Worm (Caenorhabditis elegans): Measurements from ENCODE around the gene tofu-7.

The tofu-7 gene

ce11 chrIII:7069981-7070380 is 14.8 kb downstream of the tofu-7 start, which contains the start of gene tmem-17:
tmem-17 (plus strand) TSS chrIII:7070281.
- no peak for TF ChIP-seq W03F9.2 (tag; optimal IDR thresholded peaks at IDR 0.05)
- no peak for TF ChIP-seq dao-5 (tag; optimal IDR thresholded peaks at IDR 0.05)
- no peak for TF ChIP-seq him-1 (tag; optimal IDR thresholded peaks at IDR 0.05)

ce11 chrIII:7068520-7069113 is 16.2 kb downstream of the tofu-7 start, which contains the start of the genes ubc-18 and R01H2.8:
ubc-18 (minus strand) TSS chrIII:7068570.
R01H2.8 (plus strand) TSS chrIII:7069063.
- TF ChIP-seq W03F9.2 (tag; optimal IDR thresholded peaks at IDR 0.05) (peak; percentile 34), dao-5 (tag; optimal IDR thresholded peaks at IDR 0.05) (no peak), him-1 (tag; optimal IDR thresholded peaks at IDR 0.05) (no peak)

- TF ChIP-seq W03F9.2 (tag; optimal IDR thresholded peaks at IDR 0.05) (no peak), dao-5 (tag; optimal IDR thresholded peaks at IDR 0.05) (no peak), him-1 (tag; optimal IDR thresholded peaks at IDR 0.05) (no peak)
Observed at ce11 chrIII:7067385-7067896, 17.4 kb downstream of the tofu-7 start, which contains the start of gene ger-1. ger-1 (minus strand) TSS chrIII:7067477.

ce11 chrIII:7064185-7064584 is 20.6 kb downstream of the tofu-7 start, which contains the start of gene R01H2.4:
R01H2.4 (minus strand) TSS chrIII:7064285.
- no peak for TF ChIP-seq him-1 (tag; optimal IDR thresholded peaks at IDR 0.05)
- TF ChIP-seq dao-5 (tag; optimal IDR thresholded peaks at IDR 0.05): no peak
- no peak for TF ChIP-seq W03F9.2 (tag; optimal IDR thresholded peaks at IDR 0.05)

ce11 chrIII:7063061-7063460 is 21.8 kb downstream of the tofu-7 start:
- TF ChIP-seq him-1 (tag; optimal IDR thresholded peaks at IDR 0.05) (no peak), dao-5 (tag; optimal IDR thresholded peaks at IDR 0.05) (no peak), W03F9.2 (tag; optimal IDR thresholded peaks at IDR 0.05) (no peak)

- TF ChIP-seq him-1 (tag; optimal IDR thresholded peaks at IDR 0.05) (no peak), dao-5 (tag; optimal IDR thresholded peaks at IDR 0.05) (no peak), W03F9.2 (tag; optimal IDR thresholded peaks at IDR 0.05) (no peak)
Observed at ce11 chrIII:7062580-7062979, 22.2 kb downstream of the tofu-7 start, which contains the start of gene R01H2.1. R01H2.1 (plus strand) TSS chrIII:7062880.

ce11 chrIII:7060531-7061095 is 24.2 kb downstream of the tofu-7 start, which contains the start of gene egg-2:
egg-2 (minus strand) TSS chrIII:7060583.
- no peak for TF ChIP-seq dao-5 (tag; optimal IDR thresholded peaks at IDR 0.05)
- TF ChIP-seq W03F9.2 (tag; optimal IDR thresholded peaks at IDR 0.05): no peak

- TF ChIP-seq him-1 (tag; optimal IDR thresholded peaks at IDR 0.05) (no peak), W03F9.2 (tag; optimal IDR thresholded peaks at IDR 0.05) (no peak), dao-5 (tag; optimal IDR thresholded peaks at IDR 0.05) (no peak)
Observed at ce11 chrIII:7056241-7056640, 28.6 kb downstream of the tofu-7 start, which contains the start of gene R01H2.2. R01H2.2 (plus strand) TSS chrIII:7056541.

ce11 chrIII:7045643-7046042 is 39.2 kb downstream of the tofu-7 start, which contains the start of gene R01H2.7:
R01H2.7 (minus strand) TSS chrIII:7045743.
- TF ChIP-seq him-1 (tag; optimal IDR thresholded peaks at IDR 0.05) (no peak), W03F9.2 (tag; optimal IDR thresholded peaks at IDR 0.05) (no peak), dao-5 (tag; optimal IDR thresholded peaks at IDR 0.05) (no peak)

- no peak for TF ChIP-seq dao-5 (tag; optimal IDR thresholded peaks at IDR 0.05)
- TF ChIP-seq him-1 (tag; optimal IDR thresholded peaks at IDR 0.05): no peak
- no peak for TF ChIP-seq W03F9.2 (tag; optimal IDR thresholded peaks at IDR 0.05)
Observed at ce11 chrIII:7034252-7035223, 50.3 kb downstream of the tofu-7 start.
